Fruit fly (Drosophila melanogaster): ENCODE results near the gene CG9676.

The CG9676 gene

dm6 chrX:16723203-16724173 is 23.5 kb upstream of the CG9676 start:
- TF ChIP-seq Snoo (tag; optimal IDR thresholded peaks at IDR 0.05) (peak; percentile 65), EcR (GFP tag; optimal IDR thresholded peaks at IDR 0.05) (peak; percentile 70), Pif1A (GFP tag; optimal IDR thresholded peaks at IDR 0.05) (no peak), CG9948 (tag; optimal IDR thresholded peaks at IDR 0.05) (peak; percentile 68), CG34367 (tag; optimal IDR thresholded peaks at IDR 0.05) (peak; percentile 81), gl (tag; optimal IDR thresholded peaks at IDR 0.05) (peak; percentile 92), CG32121 (GFP tag; IDR thresholded peaks at IDR 0.05) (peak; percentile 67), CG14655 (GFP tag; optimal IDR thresholded peaks at IDR 0.05) (peak; percentile 53), CG15710 (tag; optimal IDR thresholded peaks at IDR 0.05) (peak; percentile 51), Pif1B (GFP tag; optimal IDR thresholded peaks at IDR 0.05) (no peak), Ets98B (GFP tag; IDR thresholded peaks at IDR 0.05) (peak; percentile 43; the same call in 1 of the 2 replicates), CG4496 (GFP tag; IDR thresholded peaks at IDR 0.05) (peak; percentile 57), CG13204 (GFP tag; optimal IDR thresholded peaks at IDR 0.05) (peak; percentile 82), CG17806 (tag; optimal IDR thresholded peaks at IDR 0.05) (peak; percentile 60), CG8301 (tag; optimal IDR thresholded peaks at IDR 0.05) (peak; percentile 46), rn (GFP tag; IDR thresholded peaks at IDR 0.05) (peak; percentile 8; the same call in 1 of the 2 replicates), D1 (tag; optimal IDR thresholded peaks at IDR 0.05) (no peak), CG8159 (tag; optimal IDR thresholded peaks at IDR 0.05) (peak; percentile 64), fd96Ca (GFP tag; IDR thresholded peaks at IDR 0.05) (0 out of 3 replicates have a peak, but pooled peaks have one; percentile 42), CG10348 (GFP tag; IDR thresholded peaks at IDR 0.05) (peak; percentile 22; the same call in 1 of the 2 replicates), CG12605 (GFP tag; IDR thresholded peaks at IDR 0.05) (peak; percentile 31; the same call in 1 of the 2 replicates)

DNA sequence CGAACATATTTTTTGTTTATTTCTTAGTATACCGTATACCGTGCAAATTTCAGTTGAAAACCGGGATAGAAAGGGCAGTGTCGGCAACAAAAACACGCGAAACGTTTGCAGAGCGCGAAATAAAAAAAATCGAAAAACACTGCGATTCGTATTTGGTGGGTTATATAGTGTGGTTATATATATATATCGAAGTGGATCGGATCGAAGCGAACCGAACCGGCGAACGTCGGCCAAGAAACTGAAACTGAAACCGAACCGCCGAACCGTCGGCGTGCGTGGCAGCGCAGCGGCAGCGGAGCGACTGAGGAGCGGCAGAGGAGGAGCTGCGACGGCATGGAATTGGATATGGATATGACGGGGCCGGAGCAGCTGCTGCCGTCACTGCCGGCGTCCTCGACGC is 21.2 kb upstream of the CG9676 start, which contains the start of the genes CG32572 and CG34325:
Gene CG32572, plus strand, starts transcription at position 16 of the 400 bp plus-strand sequence.
Gene CG34325, minus strand, starts transcription at position 244 of the 400 bp plus-strand sequence.
- no peak for TF ChIP-seq CG4496 (GFP tag; IDR thresholded peaks at IDR 0.05)
- TF ChIP-seq CG14655 (GFP tag; optimal IDR thresholded peaks at IDR 0.05): no peak
- no peak for TF ChIP-seq CG17806 (tag; optimal IDR thresholded peaks at IDR 0.05)
- TF ChIP-seq Pif1A (GFP tag; optimal IDR thresholded peaks at IDR 0.05): no peak
- TF ChIP-seq rn (GFP tag; IDR thresholded peaks at IDR 0.05): no peak
- TF ChIP-seq CG32121 (GFP tag; IDR thresholded peaks at IDR 0.05): no peak
- TF ChIP-seq CG12605 (GFP tag; IDR thresholded peaks at IDR 0.05): no peak
- TF ChIP-seq CG10348 (GFP tag; IDR thresholded peaks at IDR 0.05): no peak
- no peak for TF ChIP-seq CG8159 (tag; optimal IDR thresholded peaks at IDR 0.05)

DNA sequence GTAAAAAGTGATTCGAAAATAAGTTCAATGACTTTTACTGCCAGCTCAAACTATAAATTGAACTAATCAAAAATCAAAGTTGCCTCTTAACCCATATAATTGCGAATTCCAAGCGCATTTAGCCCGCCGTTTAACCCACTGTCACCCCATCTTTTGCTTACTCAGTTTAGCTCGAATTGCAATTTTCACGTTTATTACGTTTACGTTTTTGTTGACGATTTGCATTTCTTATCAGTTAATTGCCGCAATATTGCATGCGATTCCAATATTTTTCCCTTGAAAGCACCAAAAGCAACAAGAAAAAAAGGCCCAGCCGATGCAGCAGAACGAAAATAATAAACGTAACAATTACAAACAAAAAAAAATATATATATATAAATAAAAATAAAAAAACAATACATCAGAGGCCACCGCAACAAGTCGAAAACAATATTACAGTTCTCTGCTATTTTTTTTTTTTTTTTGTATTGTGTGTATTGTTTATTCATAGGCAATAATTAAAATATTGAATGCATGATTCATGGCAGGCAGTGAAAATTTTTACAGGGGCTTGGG is 18.3 kb upstream of the CG9676 start:
- TF ChIP-seq CG9948 (tag; optimal IDR thresholded peaks at IDR 0.05) (no peak), gl (tag; optimal IDR thresholded peaks at IDR 0.05) (no peak), CG12605 (GFP tag; IDR thresholded peaks at IDR 0.05) (no peak)

- TF ChIP-seq Ets98B (GFP tag; IDR thresholded peaks at IDR 0.05) (no peak), CG8159 (tag; optimal IDR thresholded peaks at IDR 0.05) (no peak), EcR (GFP tag; optimal IDR thresholded peaks at IDR 0.05) (no peak), Pif1A (GFP tag; optimal IDR thresholded peaks at IDR 0.05) (no peak), D1 (tag; optimal IDR thresholded peaks at IDR 0.05) (no peak), CG4496 (GFP tag; IDR thresholded peaks at IDR 0.05) (no peak), CG10348 (GFP tag; IDR thresholded peaks at IDR 0.05) (no peak), CG17806 (tag; optimal IDR thresholded peaks at IDR 0.05) (no peak), gl (tag; optimal IDR thresholded peaks at IDR 0.05) (no peak), CG9948 (tag; optimal IDR thresholded peaks at IDR 0.05) (no peak), Pif1B (GFP tag; optimal IDR thresholded peaks at IDR 0.05) (no peak), CG14655 (GFP tag; optimal IDR thresholded peaks at IDR 0.05) (no peak), Snoo (tag; optimal IDR thresholded peaks at IDR 0.05) (no peak)
Observed at dm6 chrX:16716649-16717048, 16.7 kb upstream of the CG9676 start.

dm6 chrX:16711003-16711402 is 11.0 kb upstream of the CG9676 start, which contains the start of gene CG13008:
Gene CG13008, plus strand, starts transcription at chrX:16711303.
- TF ChIP-seq CG8159 (tag; optimal IDR thresholded peaks at IDR 0.05) (no peak), CG10348 (GFP tag; IDR thresholded peaks at IDR 0.05) (no peak), CG8301 (tag; optimal IDR thresholded peaks at IDR 0.05) (no peak), Ets98B (GFP tag; IDR thresholded peaks at IDR 0.05) (no peak), CG14655 (GFP tag; optimal IDR thresholded peaks at IDR 0.05) (no peak), Snoo (tag; optimal IDR thresholded peaks at IDR 0.05) (no peak), Pif1B (GFP tag; optimal IDR thresholded peaks at IDR 0.05) (no peak), fd96Ca (GFP tag; IDR thresholded peaks at IDR 0.05) (no peak), EcR (GFP tag; optimal IDR thresholded peaks at IDR 0.05) (no peak), rn (GFP tag; IDR thresholded peaks at IDR 0.05) (no peak), CG32121 (GFP tag; IDR thresholded peaks at IDR 0.05) (no peak), CG4496 (GFP tag; IDR thresholded peaks at IDR 0.05) (no peak), CG9948 (tag; optimal IDR thresholded peaks at IDR 0.05) (no peak), CG17806 (tag; optimal IDR thresholded peaks at IDR 0.05) (no peak), CG34367 (tag; optimal IDR thresholded peaks at IDR 0.05) (no peak), Pif1A (GFP tag; optimal IDR thresholded peaks at IDR 0.05) (no peak), D1 (tag; optimal IDR thresholded peaks at IDR 0.05) (no peak), CG13204 (GFP tag; optimal IDR thresholded peaks at IDR 0.05) (no peak)

Measured in whole organism, pupa.